Worm (Caenorhabditis elegans): ENCODE data around the gene F26A1.9.

- no peak for TF ChIP-seq B0310.2 (tag; optimal IDR thresholded peaks at IDR 0.05)
- no peak for TF ChIP-seq flt-1 (GFP tag; IDR thresholded peaks at IDR 0.05)
- TF ChIP-seq ceh-36 (tag; optimal IDR thresholded peaks at IDR 0.05) = no peak
- no peak for TF ChIP-seq scrt-1 (GFP tag; IDR thresholded peaks at IDR 0.05)
- no peak for TF ChIP-seq ama-1 (optimal IDR thresholded peaks at IDR 0.05)
- TF ChIP-seq aly-1 (tag; optimal IDR thresholded peaks at IDR 0.05) = no peak
- TF ChIP-seq sea-1 (GFP tag; conservative IDR thresholded peaks at IDR 0.05) = no peak
- no peak for TF ChIP-seq tbx-37 (GFP tag; conservative IDR thresholded peaks at IDR 0.05)
- TF ChIP-seq F13C5.2 (tag; optimal IDR thresholded peaks at IDR 0.05) = no peak
- no peak for TF ChIP-seq tbx-11 (GFP tag; IDR thresholded peaks at IDR 0.05)
- no peak for TF ChIP-seq ets-7 (tag; optimal IDR thresholded peaks at IDR 0.05)
Measured at ce11 chrIII:4878281-4878680, 48.9 kb upstream of the F26A1.9 start, which contains the start of the genes tost-1 and arx-6.

Measured in whole organism, early embryonic.